Fruit fly (Drosophila melanogaster): ENCODE measurements around the gene GCS2alpha.

DNA sequence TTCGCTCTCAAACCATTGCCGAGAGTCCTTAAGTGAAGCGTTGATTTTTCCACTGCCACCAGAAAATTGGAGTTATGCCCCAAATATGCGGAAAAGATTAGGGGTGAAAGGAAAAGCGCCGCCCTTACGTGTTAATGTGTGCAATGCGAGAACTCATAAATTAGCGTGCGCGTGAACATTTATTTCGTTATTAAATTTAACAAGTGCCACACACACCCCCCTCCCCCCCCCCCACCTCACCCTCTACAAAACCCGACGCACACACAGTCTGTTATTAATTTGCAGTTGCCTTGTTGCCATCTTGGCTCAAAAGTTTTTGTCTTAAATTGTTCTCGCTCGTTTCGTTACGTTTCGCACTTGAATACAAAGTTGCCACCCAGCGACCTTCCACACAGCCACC, 17.1 kb downstream of the GCS2alpha start:
- TF ChIP-seq psq (optimal IDR thresholded peaks at IDR 0.05) (no peak), h (optimal IDR thresholded peaks at IDR 0.05) (no peak)

Measured in Kc167 (cell line).